Worm (Caenorhabditis elegans): ENCODE data around the gene srj-33.

The srj-33 gene

DNA sequence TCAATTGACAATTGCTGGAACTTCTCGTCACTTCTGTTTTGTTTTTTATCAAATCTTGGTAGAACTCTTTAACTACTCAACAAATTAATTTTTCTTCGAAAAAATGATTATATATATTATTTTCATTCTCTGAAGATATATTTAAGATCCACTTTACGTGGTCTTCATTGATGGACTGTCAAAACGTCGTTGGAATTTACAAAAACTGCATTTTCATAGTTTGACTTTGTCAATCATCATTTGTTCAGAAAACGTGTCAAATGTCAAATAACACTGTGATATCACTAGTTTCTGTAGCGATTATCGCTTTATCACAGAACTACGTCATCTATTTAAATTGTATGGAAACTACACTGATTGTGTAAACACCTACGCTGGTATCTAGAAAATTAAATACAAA lies 12.9 kb downstream of the srj-33 start:
- TF ChIP-seq him-1 (tag; optimal IDR thresholded peaks at IDR 0.05) (no peak), dao-5 (tag; optimal IDR thresholded peaks at IDR 0.05) (no peak), W03F9.2 (tag; optimal IDR thresholded peaks at IDR 0.05) (no peak)

- no peak for TF ChIP-seq dao-5 (tag; optimal IDR thresholded peaks at IDR 0.05)
- TF ChIP-seq W03F9.2 (tag; optimal IDR thresholded peaks at IDR 0.05): no peak
- TF ChIP-seq him-1 (tag; optimal IDR thresholded peaks at IDR 0.05): no peak
Measured at ce11 chrV:9922481-9922880, 14.9 kb downstream of the srj-33 start, which contains the start of gene C50H2.7. C50H2.7 (plus strand) TSS chrV:9922781.

DNA sequence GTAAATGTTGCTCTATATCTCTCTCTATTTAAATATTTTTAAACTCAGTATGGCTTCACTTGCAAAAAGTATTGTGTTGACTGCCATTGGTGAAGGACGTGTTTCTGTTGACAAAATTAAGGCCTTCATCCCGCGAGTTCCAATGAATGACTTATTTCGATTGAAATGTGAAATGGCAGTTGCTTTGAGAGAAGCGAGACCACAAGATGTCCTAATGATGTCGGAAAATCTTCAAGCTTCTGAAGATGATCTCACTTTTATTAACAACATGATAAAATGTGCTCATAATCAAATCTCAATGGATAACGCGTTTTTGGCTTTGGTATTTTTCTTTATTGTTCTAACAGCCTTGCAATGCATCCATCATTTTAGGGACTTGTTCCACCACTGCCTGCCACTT lies 16.0 kb downstream of the srj-33 start, which contains the start of gene ceh-75:
TSS of gene ceh-75 (plus strand) at position 50 of the 400 bp plus-strand sequence.
- no peak for TF ChIP-seq him-1 (tag; optimal IDR thresholded peaks at IDR 0.05)
- TF ChIP-seq dao-5 (tag; optimal IDR thresholded peaks at IDR 0.05): no peak
- no peak for TF ChIP-seq W03F9.2 (tag; optimal IDR thresholded peaks at IDR 0.05)

DNA sequence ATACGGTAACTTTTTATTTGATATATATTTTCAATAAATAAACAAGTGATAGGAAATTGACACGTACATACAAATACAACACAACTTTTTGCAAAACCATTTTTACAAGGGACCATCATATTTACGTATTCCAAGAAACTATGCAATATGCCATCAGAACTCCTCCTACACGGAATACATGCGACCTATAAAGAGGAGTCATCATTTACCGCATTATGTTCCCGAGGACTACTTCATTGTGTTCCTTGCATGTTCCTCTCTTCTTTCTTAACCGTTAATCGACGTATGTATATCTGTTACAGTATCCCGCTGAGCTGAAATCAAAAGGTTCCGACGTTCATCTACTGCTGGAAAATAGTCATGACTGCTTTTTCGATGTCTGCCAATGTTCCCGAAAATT lies 18.9 kb downstream of the srj-33 start, which contains the start of gene C50H2.5:
TSS of gene C50H2.5 (plus strand) at position 301 of the 400 bp plus-strand sequence.
- TF ChIP-seq dao-5 (tag; optimal IDR thresholded peaks at IDR 0.05) (no peak), him-1 (tag; optimal IDR thresholded peaks at IDR 0.05) (no peak), W03F9.2 (tag; optimal IDR thresholded peaks at IDR 0.05) (no peak)

DNA sequence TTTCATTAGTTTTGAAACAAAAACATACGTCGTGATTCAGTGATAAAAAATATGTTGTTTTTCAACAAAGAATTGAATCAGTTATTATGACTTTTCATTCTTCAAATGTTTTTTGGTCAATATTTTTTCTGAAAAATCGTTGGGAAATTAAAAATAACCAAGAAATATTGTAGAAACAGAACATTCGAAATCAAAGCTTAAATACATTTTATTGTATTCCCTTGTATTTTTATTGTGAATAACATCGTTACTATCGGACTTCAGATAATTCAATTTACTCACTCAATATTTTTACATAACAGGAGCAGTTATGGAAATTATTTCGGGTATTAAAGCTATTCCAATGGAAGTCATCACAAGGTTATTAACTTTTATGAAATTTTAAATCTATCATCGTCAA lies 20.7 kb downstream of the srj-33 start, which contains the start of gene C50H2.4:
TSS of gene C50H2.4 (plus strand) at position 301 of the 400 bp plus-strand sequence.
- TF ChIP-seq dao-5 (tag; optimal IDR thresholded peaks at IDR 0.05) (no peak), him-1 (tag; optimal IDR thresholded peaks at IDR 0.05) (no peak), W03F9.2 (tag; optimal IDR thresholded peaks at IDR 0.05) (no peak)

DNA sequence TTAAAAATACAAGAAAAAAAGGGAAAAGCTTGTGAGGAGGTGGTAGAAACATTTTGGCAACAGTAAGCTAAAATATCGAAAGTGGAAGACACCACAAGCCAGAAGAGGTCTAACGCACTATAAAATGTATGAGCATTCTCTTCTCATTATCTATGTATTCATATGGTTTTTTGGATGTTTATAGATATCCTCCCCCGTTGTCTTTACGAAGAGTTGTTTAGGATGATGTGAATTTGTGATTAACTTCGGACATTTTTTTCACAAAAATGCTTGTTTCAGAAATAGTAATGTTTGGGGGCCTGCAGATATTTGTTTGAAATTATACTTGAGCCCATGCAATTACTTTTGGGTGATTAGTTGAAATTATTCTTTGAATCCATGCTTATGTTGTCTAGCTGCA lies 22.3 kb downstream of the srj-33 start, which contains the start of gene mec-9:
TSS of gene mec-9 (minus strand) at position 101 of the 400 bp plus-strand sequence.
- TF ChIP-seq W03F9.2 (tag; optimal IDR thresholded peaks at IDR 0.05): no peak
- no peak for TF ChIP-seq him-1 (tag; optimal IDR thresholded peaks at IDR 0.05)
- no peak for TF ChIP-seq dao-5 (tag; optimal IDR thresholded peaks at IDR 0.05)

DNA sequence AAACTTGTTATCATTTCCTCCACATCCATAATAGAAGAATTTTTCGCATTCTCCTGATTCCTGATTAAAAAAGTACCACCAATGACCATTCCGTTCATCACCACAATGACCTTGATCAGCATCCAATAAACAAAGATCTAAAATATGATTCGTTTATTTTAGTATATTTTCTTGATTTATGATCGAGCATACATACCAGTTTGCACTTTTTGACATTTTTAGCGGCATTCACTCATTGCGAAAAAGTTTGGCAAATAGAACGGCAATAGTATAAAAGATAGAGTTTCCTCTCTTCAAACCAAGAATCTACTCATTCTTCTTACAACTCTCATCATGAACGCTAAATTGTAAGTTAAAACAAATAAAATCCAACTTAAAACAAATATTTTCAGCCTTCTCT lies 23.5 kb downstream of the srj-33 start, which contains the start of gene fipr-10:
TSS of gene fipr-10 (plus strand) at position 301 of the 400 bp plus-strand sequence.
- no peak for TF ChIP-seq him-1 (tag; optimal IDR thresholded peaks at IDR 0.05)
- TF ChIP-seq dao-5 (tag; optimal IDR thresholded peaks at IDR 0.05): no peak
- TF ChIP-seq W03F9.2 (tag; optimal IDR thresholded peaks at IDR 0.05): no peak

ce11 chrV:9911165-9911564 lies 26.2 kb downstream of the srj-33 start:
- TF ChIP-seq W03F9.2 (tag; optimal IDR thresholded peaks at IDR 0.05) (no peak), him-1 (tag; optimal IDR thresholded peaks at IDR 0.05) (no peak)

DNA sequence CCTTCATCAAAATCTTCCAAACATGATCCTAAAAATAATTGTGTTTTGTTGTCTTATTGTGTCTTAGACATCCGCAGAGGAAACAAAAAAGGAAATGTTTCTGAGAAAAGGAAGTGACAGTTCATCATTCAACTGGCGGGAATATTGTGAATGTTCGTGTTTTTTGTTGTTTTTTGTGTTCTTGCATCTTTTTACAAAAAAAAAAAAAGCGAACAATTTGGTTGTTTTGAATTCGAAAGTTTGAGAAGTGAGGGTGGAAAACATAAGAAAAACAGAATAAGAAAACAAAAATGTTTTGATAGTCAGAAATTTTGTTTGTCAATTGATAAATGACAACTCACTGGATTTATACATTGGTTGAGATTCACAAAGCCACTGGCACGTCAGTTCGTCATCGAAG lies 27.7 kb downstream of the srj-33 start:
- TF ChIP-seq dao-5 (tag; optimal IDR thresholded peaks at IDR 0.05): no peak

ce11 chrV:9907205-9907604 lies 30.1 kb downstream of the srj-33 start:
- TF ChIP-seq him-1 (tag; optimal IDR thresholded peaks at IDR 0.05) (no peak), dao-5 (tag; optimal IDR thresholded peaks at IDR 0.05) (no peak), W03F9.2 (tag; optimal IDR thresholded peaks at IDR 0.05) (no peak)

ce11 chrV:9906115-9906514 lies 31.2 kb downstream of the srj-33 start, which contains the start of gene fipr-11:
fipr-11 (minus strand) TSS chrV:9906215.
- TF ChIP-seq W03F9.2 (tag; optimal IDR thresholded peaks at IDR 0.05): no peak
- no peak for TF ChIP-seq him-1 (tag; optimal IDR thresholded peaks at IDR 0.05)
- no peak for TF ChIP-seq dao-5 (tag; optimal IDR thresholded peaks at IDR 0.05)

ce11 chrV:9901119-9901518 lies 36.2 kb downstream of the srj-33 start:
- no peak for TF ChIP-seq W03F9.2 (tag; optimal IDR thresholded peaks at IDR 0.05)
- TF ChIP-seq him-1 (tag; optimal IDR thresholded peaks at IDR 0.05): no peak
- TF ChIP-seq dao-5 (tag; optimal IDR thresholded peaks at IDR 0.05): no peak

DNA sequence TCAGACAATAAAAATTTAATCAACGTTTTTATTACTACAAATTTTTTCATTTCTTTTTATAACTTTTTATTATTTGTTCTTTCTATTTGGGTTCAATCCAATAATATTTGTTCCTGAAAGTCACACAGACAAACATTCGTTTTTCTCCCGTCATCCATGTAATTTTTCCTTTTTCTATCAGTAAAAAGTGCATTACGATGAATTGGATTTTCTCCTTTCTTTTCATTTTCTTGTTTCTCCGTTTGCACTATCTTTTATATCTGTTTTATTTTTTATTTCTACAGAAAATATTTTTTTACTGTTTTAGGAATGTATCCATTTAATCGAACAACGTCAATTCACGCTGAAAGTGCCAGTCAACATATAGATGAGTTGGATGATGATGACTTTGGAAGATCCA lies 38.1 kb downstream of the srj-33 start, which contains the start of gene egl-47:
TSS of gene egl-47 (plus strand) at position 301 of the 400 bp plus-strand sequence.
- no peak for TF ChIP-seq W03F9.2 (tag; optimal IDR thresholded peaks at IDR 0.05)
- no peak for TF ChIP-seq him-1 (tag; optimal IDR thresholded peaks at IDR 0.05)
- no peak for TF ChIP-seq dao-5 (tag; optimal IDR thresholded peaks at IDR 0.05)

DNA sequence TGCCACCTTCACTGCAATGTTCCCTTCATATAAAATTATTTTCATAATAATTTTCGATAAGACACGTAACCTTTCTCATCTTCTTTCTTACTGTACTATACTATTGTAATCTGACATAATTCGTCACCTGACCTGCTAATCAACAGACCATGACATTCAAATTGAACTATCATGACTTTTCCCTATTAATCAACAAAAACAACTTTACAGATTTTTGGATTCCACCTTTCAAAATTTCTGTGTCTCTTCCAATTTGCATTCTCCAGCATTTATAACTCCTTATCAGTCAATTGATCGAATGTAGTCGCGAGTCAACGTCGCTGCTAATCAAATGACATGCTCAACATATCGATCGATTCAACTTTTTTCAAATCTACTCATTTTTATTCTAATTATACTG lies 47.7 kb downstream of the srj-33 start, which contains the start of gene fshr-1:
TSS of gene fshr-1 (plus strand) at position 209 of the 400 bp plus-strand sequence.
- TF ChIP-seq W03F9.2 (tag; optimal IDR thresholded peaks at IDR 0.05) (no peak), him-1 (tag; optimal IDR thresholded peaks at IDR 0.05) (no peak), dao-5 (tag; optimal IDR thresholded peaks at IDR 0.05) (no peak)

- TF ChIP-seq W03F9.2 (tag; optimal IDR thresholded peaks at IDR 0.05): no peak
- TF ChIP-seq him-1 (tag; optimal IDR thresholded peaks at IDR 0.05): no peak
- no peak for TF ChIP-seq dao-5 (tag; optimal IDR thresholded peaks at IDR 0.05)
Measured at ce11 chrV:9885918-9886488, 51.3 kb downstream of the srj-33 start, which contains the start of gene clp-9. clp-9 (minus strand) TSS chrV:9885968.
